Fruit fly (Drosophila melanogaster): ENCODE data around the gene Syp.

The Syp gene

dm6 chr3R:20859845-20860244 lies 103.3 kb downstream of the Syp start, which contains the start of gene Ir93a:
TSS of gene Ir93a (minus strand) at chr3R:20859945.
- TF ChIP-seq CG34367 (tag; optimal IDR thresholded peaks at IDR 0.05): no peak
- TF ChIP-seq Snoo (tag; optimal IDR thresholded peaks at IDR 0.05): no peak
- no peak for TF ChIP-seq CG13204 (GFP tag; optimal IDR thresholded peaks at IDR 0.05)
- TF ChIP-seq CG15710 (tag; optimal IDR thresholded peaks at IDR 0.05): no peak
- TF ChIP-seq CG10348 (GFP tag; IDR thresholded peaks at IDR 0.05): no peak
- TF ChIP-seq CG8159 (tag; optimal IDR thresholded peaks at IDR 0.05): no peak
- TF ChIP-seq CG12605 (GFP tag; IDR thresholded peaks at IDR 0.05): no peak
- no peak for TF ChIP-seq CG14655 (GFP tag; optimal IDR thresholded peaks at IDR 0.05)
- no peak for TF ChIP-seq Pif1B (GFP tag; optimal IDR thresholded peaks at IDR 0.05)
- no peak for TF ChIP-seq fd96Ca (GFP tag; IDR thresholded peaks at IDR 0.05)
- no peak for TF ChIP-seq Ets98B (GFP tag; IDR thresholded peaks at IDR 0.05)
- TF ChIP-seq CG9948 (tag; optimal IDR thresholded peaks at IDR 0.05): no peak
